Worm (Caenorhabditis elegans) whole organism, young adult: Measurements from ENCODE around the gene F18F11.4.

ENCODE experiments used
- B0261.1 ChIP-seq: sonication (generic microtip); optimal IDR thresholded peaks from 2 replicates; lab custom pipeline; 2016; ENCODE audit warnings: mild to moderate bottlenecking, missing genetic modification characterization, moderate library complexity, missing compliant biosample characterization
- C06A6.2 ChIP-seq: fragments of 200-800 bp; sonication (Bioruptor generic); conservative IDR thresholded peaks from 2 replicates; pipeline ENCODE4 v1.3.6; 2022; ENCODE audit warnings: missing genetic modification characterization, missing compliant biosample characterization
- C17E4.6 ChIP-seq: fragments of 200-800 bp; sonication (Bioruptor generic); IDR thresholded peaks from 2 replicates; pipeline ENCODE4 v1.3.6; 2022; ENCODE audit warnings: missing genetic modification reagents, missing genetic modification characterization, missing compliant biosample characterization
- F33H1.4 ChIP-seq: fragments of 200-800 bp; sonication (Bioruptor generic); IDR thresholded peaks from 2 replicates; pipeline ENCODE4 v1.3.6; 2022; ENCODE audit warnings: missing genetic modification reagents, missing genetic modification characterization, missing compliant biosample characterization
- F37B4.10 ChIP-seq: fragments of 200-800 bp; sonication (Bioruptor generic); IDR thresholded peaks from 2 replicates; pipeline ENCODE4 v1.3.6; 2022; ENCODE audit warnings: missing genetic modification characterization, missing compliant biosample characterization
- F55B11.4 ChIP-seq: sonication (generic microtip); optimal IDR thresholded peaks from 2 replicates; lab custom pipeline; 2016; ENCODE audit warnings: missing compliant biosample characterization, missing genetic modification characterization, borderline replicate concordance; ENCODE audit not compliant: insufficient read depth
- K11D2.4 ChIP-seq: fragments of 200-800 bp; sonication (Bioruptor generic); IDR thresholded peaks from 2 replicates; pipeline ENCODE4 v1.3.6; 2022; ENCODE audit warnings: missing genetic modification reagents, missing genetic modification characterization, missing compliant biosample characterization
- Y53G8AR.9 ChIP-seq: fragments of 200-800 bp; sonication (Bioruptor generic); conservative IDR thresholded peaks from 2 replicates; pipeline ENCODE4 v1.3.6; 2022; ENCODE audit warnings: missing genetic modification reagents, missing genetic modification characterization, missing compliant biosample characterization
- Y67H2A.10 ChIP-seq: fragments of 200-800 bp; sonication (Bioruptor generic); conservative IDR thresholded peaks from 2 replicates; pipeline ENCODE4 v1.3.6; 2022; ENCODE audit warnings: missing genetic modification reagents, missing genetic modification characterization, missing compliant biosample characterization
- ZK185.1 ChIP-seq: sonication (generic microtip); optimal IDR thresholded peaks from 2 replicates; lab custom pipeline; 2016; ENCODE audit warnings: mild to moderate bottlenecking, missing genetic modification characterization, missing compliant biosample characterization; ENCODE audit not compliant: poor library complexity, severe bottlenecking
- atf-7 ChIP-seq: sonication (generic microtip); optimal IDR thresholded peaks from 2 replicates; lab custom pipeline; 2017; ENCODE audit warnings: mild to moderate bottlenecking, missing genetic modification characterization, missing compliant biosample characterization
- attf-5 ChIP-seq: fragments of 200-800 bp; sonication (Bioruptor generic); optimal IDR thresholded peaks from 2 replicates; lab custom pipeline; 2018; ENCODE audit warnings: mild to moderate bottlenecking, missing genetic modification characterization, missing compliant biosample characterization
- cebp-1 ChIP-seq, 2 experiments: fragments of 200-800 bp in 1 of 2; sonication (Bioruptor generic) in 1 of 2; sonication (generic microtip) in 1 of 2; IDR thresholded peaks in 1 of 2; optimal IDR thresholded peaks in 1 of 2; 2 replicates each; pipeline versions ENCODE4 v1.3.6 to Lab custom; 2017 to 2022; ENCODE audit warnings: missing compliant biosample characterization in 2 of 2, missing genetic modification characterization in 2 of 2, mild to moderate bottlenecking in 1 of 2, missing genetic modification reagents in 1 of 2, moderate library complexity in 1 of 2
- cebp-2 ChIP-seq: fragments of 200-800 bp; sonication (Bioruptor generic); IDR thresholded peaks from 2 replicates; pipeline ENCODE4 v1.3.6; 2022; ENCODE audit warnings: missing genetic modification characterization, missing compliant biosample characterization
- ceh-91 ChIP-seq: fragments of 200-800 bp; sonication (Bioruptor generic); IDR thresholded peaks from 2 replicates; pipeline ENCODE4 v1.3.6; 2022; ENCODE audit warnings: missing genetic modification reagents, missing genetic modification characterization, missing compliant biosample characterization
- chd-7 ChIP-seq: sonication (generic microtip); optimal IDR thresholded peaks from 2 replicates; lab custom pipeline; 2016; ENCODE audit warnings: mild to moderate bottlenecking, missing genetic modification characterization, moderate library complexity, missing compliant biosample characterization
- dox-1 ChIP-seq: fragments of 200-800 bp; sonication (Bioruptor generic); IDR thresholded peaks from 2 replicates; pipeline ENCODE4 v1.3.6; 2022; ENCODE audit warnings: missing genetic modification reagents, missing genetic modification characterization, missing compliant biosample characterization
- dpff-1 ChIP-seq: sonication (generic microtip); optimal IDR thresholded peaks from 2 replicates; lab custom pipeline; 2017; ENCODE audit warnings: mild to moderate bottlenecking, missing genetic modification characterization, missing compliant biosample characterization
- efl-1 ChIP-seq: fragments of 150-350 bp; optimal IDR thresholded peaks from 2 replicates; lab custom pipeline; 2014; ENCODE audit warnings: missing biosample characterization, missing genetic modification reagents, missing genetic modification characterization
- egl-44 ChIP-seq: fragments of 200-800 bp; sonication (Bioruptor generic); IDR thresholded peaks from 2 replicates; pipeline ENCODE4 v1.3.6; 2022; ENCODE audit warnings: missing genetic modification reagents, missing genetic modification characterization, missing compliant biosample characterization
- ekl-4 ChIP-seq: fragments of 200-800 bp; sonication (Bioruptor generic); IDR thresholded peaks from 2 replicates; pipeline ENCODE4 v1.3.6; 2022; ENCODE audit warnings: missing genetic modification reagents, missing genetic modification characterization, missing compliant biosample characterization
- ets-4 ChIP-seq: fragments of 200-800 bp; sonication (Bioruptor generic); optimal IDR thresholded peaks from 2 replicates; lab custom pipeline; 2018; ENCODE audit warnings: mild to moderate bottlenecking, missing genetic modification characterization, missing compliant biosample characterization
- him-1 ChIP-seq: sonication (generic microtip); optimal IDR thresholded peaks from 2 replicates; lab custom pipeline; 2016; ENCODE audit warnings: missing genotype, missing genetic modification reagents, missing genetic modification characterization, missing compliant biosample characterization
- let-607 ChIP-seq, 2 experiments: fragments of 200-800 bp in 1 of 2; sonication (Bioruptor generic) in 1 of 2; sonication (generic microtip) in 1 of 2; optimal IDR thresholded peaks; 2 replicates each; lab custom pipeline; 2016 to 2018; ENCODE audit warnings: mild to moderate bottlenecking in 2 of 2, missing compliant biosample characterization in 2 of 2, missing genetic modification characterization in 2 of 2, moderate library complexity in 2 of 2, missing genotype in 1 of 2
- lin-26 ChIP-seq: fragments of 200-800 bp; sonication (Bioruptor generic); IDR thresholded peaks from 2 replicates; pipeline ENCODE4 v1.3.6; 2022; ENCODE audit warnings: missing genetic modification reagents, missing genetic modification characterization, missing compliant biosample characterization
- lin-54 ChIP-seq: fragments of 200-800 bp; sonication (Bioruptor generic); optimal IDR thresholded peaks from 2 replicates; lab custom pipeline; 2018; ENCODE audit warnings: mild to moderate bottlenecking, missing genetic modification characterization, missing compliant biosample characterization
- lsl-1 ChIP-seq: fragments of 200-800 bp; sonication (Bioruptor generic); optimal IDR thresholded peaks from 2 replicates; lab custom pipeline; 2018; ENCODE audit warnings: mild to moderate bottlenecking, missing genetic modification characterization, moderate library complexity, missing compliant biosample characterization
- lsy-27 ChIP-seq: sonication (generic microtip); optimal IDR thresholded peaks from 2 replicates; lab custom pipeline; 2017; ENCODE audit warnings: missing genetic modification characterization, mild to moderate bottlenecking, missing compliant biosample characterization, antibody characterized with exemption, missing genotype, borderline replicate concordance; ENCODE audit not compliant: insufficient read depth
- madf-10 ChIP-seq: sonication (generic microtip); optimal IDR thresholded peaks from 2 replicates; lab custom pipeline; 2016; ENCODE audit warnings: mild to moderate bottlenecking, missing genetic modification characterization, missing compliant biosample characterization
- madf-3 ChIP-seq: fragments of 200-800 bp; sonication (Bioruptor generic); IDR thresholded peaks from 2 replicates; pipeline ENCODE4 v1.3.6; 2022; ENCODE audit warnings: missing genetic modification reagents, missing genetic modification characterization, missing compliant biosample characterization
- mcd-1 ChIP-seq: fragments of 200-800 bp; sonication (Bioruptor generic); IDR thresholded peaks from 2 replicates; pipeline ENCODE4 v1.3.6; 2022; ENCODE audit warnings: missing genetic modification reagents, missing genetic modification characterization, missing compliant biosample characterization
- mes-4 ChIP-seq: sonication (generic microtip); optimal IDR thresholded peaks from 2 replicates; lab custom pipeline; 2016; ENCODE audit warnings: missing genotype, missing genetic modification characterization, missing compliant biosample characterization
- nfyb-1 ChIP-seq: fragments of 200-800 bp; sonication (Bioruptor generic); IDR thresholded peaks from 2 replicates; pipeline ENCODE4 v1.3.6; 2022; ENCODE audit warnings: missing genetic modification reagents, missing genetic modification characterization, missing compliant biosample characterization
- nhr-120 ChIP-seq: fragments of 200-800 bp; sonication (Bioruptor generic); IDR thresholded peaks from 2 replicates; pipeline ENCODE4 v1.3.6; 2022; ENCODE audit warnings: missing genetic modification characterization, missing compliant biosample characterization
- nhr-80 ChIP-seq: sonication (generic microtip); optimal IDR thresholded peaks from 2 replicates; lab custom pipeline; 2016; ENCODE audit warnings: missing genetic modification characterization, missing compliant biosample characterization
- nhr-90 ChIP-seq: sonication (generic microtip); optimal IDR thresholded peaks from 2 replicates; lab custom pipeline; 2016; ENCODE audit warnings: missing genotype, mild to moderate bottlenecking, missing genetic modification characterization, missing compliant biosample characterization
- snpc-1.3 ChIP-seq: sonication (generic microtip); optimal IDR thresholded peaks from 2 replicates; lab custom pipeline; 2017; ENCODE audit warnings: missing genetic modification characterization, mild to moderate bottlenecking, missing compliant biosample characterization, antibody characterized with exemption, moderate library complexity, missing genotype, missing genetic modification reagents; ENCODE audit not compliant: insufficient read depth
- snpc-4 ChIP-seq, 5 experiments: fragments of 150-350 bp in 1 of 5; sonication (generic microtip) in 4 of 5; optimal IDR thresholded peaks; 2 replicates each; lab custom pipeline; 2014 to 2018; ENCODE audit warnings: missing genetic modification characterization in 5 of 5, missing biosample characterization in 3 of 5, antibody characterized with exemption in 2 of 5, mild to moderate bottlenecking in 2 of 5, missing compliant biosample characterization in 2 of 5, missing genotype in 2 of 5, moderate library complexity in 2 of 5, missing genetic modification reagents in 1 of 5
- tbp1 ChIP-seq: fragments of 200-800 bp; sonication (Bioruptor generic); optimal IDR thresholded peaks from 2 replicates; lab custom pipeline; 2018; ENCODE audit warnings: mild to moderate bottlenecking, missing genetic modification characterization, missing compliant biosample characterization
- ztf-3 ChIP-seq: fragments of 200-800 bp; sonication (Bioruptor generic); optimal IDR thresholded peaks from 2 replicates; lab custom pipeline; 2018; ENCODE audit warnings: mild to moderate bottlenecking, missing genetic modification characterization, missing compliant biosample characterization

Gene F18F11.4

DNA sequence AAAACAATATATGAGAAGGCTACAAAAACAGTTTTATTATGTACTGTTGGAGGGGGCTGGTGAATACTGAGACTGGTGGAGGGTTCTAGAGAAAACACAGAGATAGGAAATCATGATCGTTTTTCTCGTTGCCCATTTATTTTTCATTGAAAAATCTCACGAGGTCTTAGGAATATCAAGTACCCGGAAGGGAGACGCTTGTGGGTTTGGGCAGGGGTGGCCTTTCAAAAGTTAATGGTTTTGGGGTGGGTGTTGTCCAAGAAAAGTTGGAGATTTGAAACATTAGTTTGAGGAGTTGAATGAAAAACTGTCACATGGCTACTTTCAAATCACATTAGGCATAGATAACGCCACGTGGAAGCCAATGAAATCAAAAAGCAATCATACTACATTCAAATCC is 35.9 kb upstream of the F18F11.4 start:
- TF ChIP-seq ZK185.1 (tag; lab: Kevin White, UChicago) = no peak
- TF ChIP-seq nfyb-1 = 0 out of 2 replicates have a peak, but pooled peaks have one; percentile 25
- TF ChIP-seq madf-3 (GFP tag; lab: Robert Waterston, UW) = 0 out of 2 replicates have a peak, but pooled peaks have one; percentile 21
- 0 out of 2 replicates have a peak, but pooled peaks have one; percentile 17 for TF ChIP-seq nhr-120
- TF ChIP-seq cebp-1 (GFP tag; IDR thresholded peaks at IDR 0.05; lab: Robert Waterston, UW) = no peak
- peak; percentile 10 for TF ChIP-seq cebp-1 (tag; optimal IDR thresholded peaks at IDR 0.05; lab: Kevin White, UChicago)
- TF ChIP-seq snpc-1.3 (tag; lab: Kevin White, UChicago) = no peak
- TF ChIP-seq attf-5 = peak; percentile 9
- TF ChIP-seq mes-4 (tag; lab: Kevin White, UChicago) = no peak
- 0 out of 2 replicates have a peak, but pooled peaks have one; percentile 37 for TF ChIP-seq lin-26
- no peak for TF ChIP-seq egl-44 (GFP tag; lab: Robert Waterston, UW)
- TF ChIP-seq F55B11.4 = no peak
- TF ChIP-seq dpff-1 (tag; lab: Kevin White, UChicago) = no peak
- no peak for TF ChIP-seq ekl-4
- TF ChIP-seq, all 124 proteins: peak for 6

DNA sequence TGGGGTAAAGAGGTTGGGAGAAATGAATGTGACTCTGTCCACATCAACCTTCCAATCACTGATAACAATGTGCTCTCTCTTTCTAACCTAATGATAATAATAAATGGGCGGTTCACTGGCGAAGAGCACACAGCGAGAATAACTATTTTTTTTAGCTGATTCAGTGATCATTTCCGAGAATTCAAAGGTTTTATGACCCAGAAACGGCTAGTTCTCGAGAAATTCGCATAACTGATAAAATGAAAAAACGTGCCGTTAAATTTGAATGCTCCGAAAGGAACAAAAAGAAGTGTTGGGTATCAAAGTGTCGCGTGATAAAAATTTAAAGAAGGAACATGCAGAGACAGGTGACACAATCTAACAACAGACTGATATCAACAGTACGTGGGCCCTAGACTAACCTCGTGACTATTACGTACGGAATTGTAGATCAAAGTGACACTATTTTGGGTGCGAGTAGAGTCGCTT is 34.9 kb upstream of the F18F11.4 start:
- TF ChIP-seq dox-1 (GFP tag; lab: Robert Waterston, UW) = peak; percentile 63
- TF ChIP-seq ztf-3 (GFP tag; lab: Kevin White, UChicago) = peak; percentile 0
- TF ChIP-seq nhr-120 = 0 out of 2 replicates have a peak, but pooled peaks have one; percentile 62
- TF ChIP-seq ceh-91 (GFP tag; lab: Robert Waterston, UW) = no peak
- TF ChIP-seq lsy-27 = no peak
- no peak for TF ChIP-seq madf-3 (GFP tag; lab: Robert Waterston, UW)
- TF ChIP-seq let-607 (tag; optimal IDR thresholded peaks at IDR 0.05; lab: Kevin White, UChicago) = peak; percentile 43 to 45
- TF ChIP-seq F33H1.4 (GFP tag; lab: Robert Waterston, UW) = no peak
- no peak for TF ChIP-seq cebp-2 (GFP tag; lab: Robert Waterston, UW)
- TF ChIP-seq mcd-1 = no peak
- TF ChIP-seq F37B4.10 (GFP tag; lab: Robert Waterston, UW) = no peak
- 0 out of 2 replicates have a peak, but pooled peaks have one; percentile 33 for TF ChIP-seq ekl-4
- 0 out of 2 replicates have a peak, but pooled peaks have one; percentile 32 for TF ChIP-seq egl-44 (GFP tag; lab: Robert Waterston, UW)
- no peak for TF ChIP-seq C17E4.6
- no peak for TF ChIP-seq cebp-1 (GFP tag; IDR thresholded peaks at IDR 0.05; lab: Robert Waterston, UW)
- TF ChIP-seq cebp-1 (tag; optimal IDR thresholded peaks at IDR 0.05; lab: Kevin White, UChicago) = peak; percentile 33
- TF ChIP-seq mes-4 (tag; lab: Kevin White, UChicago) = no peak
- peak; percentile 39 for TF ChIP-seq nhr-90 (tag; lab: Kevin White, UChicago)
- no peak for TF ChIP-seq K11D2.4 (GFP tag; lab: Robert Waterston, UW)
- TF ChIP-seq tbp1 (GFP tag; lab: Kevin White, UChicago) = peak; percentile 33
- TF ChIP-seq chd-7 = peak; percentile 43
- TF ChIP-seq madf-10 = peak; percentile 62
- 0 out of 2 replicates have a peak, but pooled peaks have one; percentile 59 for TF ChIP-seq nfyb-1
- TF ChIP-seq nhr-80 (tag; lab: Kevin White, UChicago) = peak; percentile 95
- no peak for TF ChIP-seq Y67H2A.10
- no peak for TF ChIP-seq lsl-1 (GFP tag; lab: Kevin White, UChicago)
- TF ChIP-seq Y53G8AR.9 = no peak; the same call in 1 of the 2 replicates
- TF ChIP-seq B0261.1 (tag; lab: Kevin White, UChicago) = no peak
- peak; percentile 16 for TF ChIP-seq lin-54
- 0 out of 2 replicates have a peak, but pooled peaks have one; percentile 27 for TF ChIP-seq C06A6.2 (GFP tag; lab: Robert Waterston, UW)
- TF ChIP-seq atf-7 = peak; percentile 77
- TF ChIP-seq efl-1 (GFP tag; lab: Kevin White, UChicago) = no peak
- no peak for TF ChIP-seq him-1
- no peak for TF ChIP-seq ets-4 (GFP tag; lab: Kevin White, UChicago)
- TF ChIP-seq snpc-4 (GFP tag; optimal IDR thresholded peaks at IDR 0.05; lab: Kevin White, UChicago) = no peak
- peak in 1 of 4 experiments; percentile 10 for TF ChIP-seq snpc-4 (tag; optimal IDR thresholded peaks at IDR 0.05; lab: Kevin White, UChicago)
